Worm (Caenorhabditis elegans) whole organism, L4/young adult: ENCODE data around the gene C03G6.6.

ENCODE experiments used
- W03F9.2 ChIP-seq: fragments of 150-350 bp; optimal IDR thresholded peaks from 2 replicates; lab custom pipeline; 2014; ENCODE audit warnings: missing biosample characterization, missing genetic modification characterization
- him-1 ChIP-seq: sonication (generic microtip); optimal IDR thresholded peaks from 2 replicates; lab custom pipeline; 2016; ENCODE audit warnings: missing genotype, missing genetic modification reagents, missing genetic modification characterization, missing compliant biosample characterization

- TF ChIP-seq him-1 (tag; lab: Kevin White, UChicago) = no peak
- TF ChIP-seq W03F9.2 (tag; lab: Kevin White, UChicago) = no peak
Measured at ce11 chrV:7328092-7328491, 29.1 kb upstream of the C03G6.6 start, which contains the start of gene clec-7.
